Worm (Caenorhabditis elegans): ENCODE data around the gene ppm-1.D.

Gene ppm-1.D

ce11 chrIII:2294736-2295135 is 36.6 kb upstream of the ppm-1.D start (continued):
- no peak for TF ChIP-seq lir-3 (tag; optimal IDR thresholded peaks at IDR 0.05)
- no peak for TF ChIP-seq aha-1 (tag)
- no peak for TF ChIP-seq ceh-44 (GFP tag; IDR thresholded peaks at IDR 0.05)
- peak; percentile 35 for TF ChIP-seq pqm-1 (tag; optimal IDR thresholded peaks at IDR 0.05)
- no peak for TF ChIP-seq F10B5.3 (tag; optimal IDR thresholded peaks at IDR 0.05)
- TF ChIP-seq ceh-32 (tag; optimal IDR thresholded peaks at IDR 0.05; ENCODE audit: poor library complexity): no peak
- TF ChIP-seq daf-19 (GFP tag; conservative IDR thresholded peaks at IDR 0.05): no peak
- no peak for TF ChIP-seq nhr-6 (tag; optimal IDR thresholded peaks at IDR 0.05)
- peak; percentile 41 for TF ChIP-seq duxl-1 (tag; optimal IDR thresholded peaks at IDR 0.05; ENCODE audit: poor library complexity)
- no peak for TF ChIP-seq ZK546.5 (tag; optimal IDR thresholded peaks at IDR 0.05)
- no peak for TF ChIP-seq jun-1 (tag; optimal IDR thresholded peaks at IDR 0.05)
- TF ChIP-seq madf-9 (GFP tag; conservative IDR thresholded peaks at IDR 0.05): no peak
- TF ChIP-seq nhr-11 (tag; optimal IDR thresholded peaks at IDR 0.05): no peak
- TF ChIP-seq zip-11 (GFP tag; IDR thresholded peaks at IDR 0.05): no peak
- no peak for TF ChIP-seq lin-13 (GFP tag; optimal IDR thresholded peaks at IDR 0.05)
- no peak for TF ChIP-seq ztf-11 (tag; optimal IDR thresholded peaks at IDR 0.05)
- TF ChIP-seq F26F4.8 (GFP tag; conservative IDR thresholded peaks at IDR 0.05): no peak
- no peak for TF ChIP-seq Y48G9A.11 (GFP tag; IDR thresholded peaks at IDR 0.05)
- TF ChIP-seq gei-8 (GFP tag; optimal IDR thresholded peaks at IDR 0.05): no peak
- no peak for TF ChIP-seq ceh-62 (tag; optimal IDR thresholded peaks at IDR 0.05)
- peak; percentile 71 for TF ChIP-seq nhr-28 (tag; optimal IDR thresholded peaks at IDR 0.05)
- TF ChIP-seq hlh-11 (tag; optimal IDR thresholded peaks at IDR 0.05): peak; percentile 30

ce11 chrIII:2304149-2304548 is 27.2 kb upstream of the ppm-1.D start:
- TF ChIP-seq lin-1 (GFP tag; IDR thresholded peaks at IDR 0.05) (no peak), lin-38 (GFP tag; IDR thresholded peaks at IDR 0.05) (peak; percentile 47)

- TF ChIP-seq dmd-6 (GFP tag; IDR thresholded peaks at IDR 0.05): 0 out of 2 replicates have a peak, but pooled peaks have one; percentile 11
- TF ChIP-seq rbr-2 (tag; optimal IDR thresholded peaks at IDR 0.05): peak; percentile 4
- TF ChIP-seq fos-1 (tag; optimal IDR thresholded peaks at IDR 0.05): no peak
- TF ChIP-seq nhr-10 (tag; optimal IDR thresholded peaks at IDR 0.05): no peak
- TF ChIP-seq hlh-11 (tag; optimal IDR thresholded peaks at IDR 0.05): peak; percentile 54
- TF ChIP-seq gei-8 (GFP tag; optimal IDR thresholded peaks at IDR 0.05): no peak
- TF ChIP-seq dpl-1 (GFP tag; optimal IDR thresholded peaks at IDR 0.05): peak; percentile 29
- no peak for TF ChIP-seq ceh-82 (tag; optimal IDR thresholded peaks at IDR 0.05)
- no peak for TF ChIP-seq R02D3.7 (tag; optimal IDR thresholded peaks at IDR 0.05)
- TF ChIP-seq sdz-12 (GFP tag; optimal IDR thresholded peaks at IDR 0.05): no peak
- TF ChIP-seq daf-16 (GFP tag; optimal IDR thresholded peaks at IDR 0.05): no peak
- TF ChIP-seq daf-16 (tag; optimal IDR thresholded peaks at IDR 0.05): no peak
- peak; percentile 20 for TF ChIP-seq mxl-3 (GFP tag; optimal IDR thresholded peaks at IDR 0.05)
- peak; percentile 35 for TF ChIP-seq mep-1 (tag; optimal IDR thresholded peaks at IDR 0.05)
- peak; percentile 14; the same call in 1 of the 2 replicates for TF ChIP-seq hmg-1.1 (GFP tag; IDR thresholded peaks at IDR 0.05)
- TF ChIP-seq duxl-1 (tag; optimal IDR thresholded peaks at IDR 0.05; ENCODE audit: poor library complexity): peak; percentile 55
- TF ChIP-seq unc-62 (GFP tag; optimal IDR thresholded peaks at IDR 0.05 in 1 of 2): peak in 1 of 2 experiments; percentile 52
- no peak for TF ChIP-seq unc-62 (tag; optimal IDR thresholded peaks at IDR 0.05)
- TF ChIP-seq ZK546.5 (tag; optimal IDR thresholded peaks at IDR 0.05): no peak
- no peak for TF ChIP-seq madf-9 (GFP tag; conservative IDR thresholded peaks at IDR 0.05)
- 0 out of 2 replicates have a peak, but pooled peaks have one; percentile 25 for TF ChIP-seq set-16 (GFP tag; IDR thresholded peaks at IDR 0.05)
- no peak for TF ChIP-seq ceh-44 (GFP tag; IDR thresholded peaks at IDR 0.05)
- TF ChIP-seq mes-2 (tag; optimal IDR thresholded peaks at IDR 0.05; ENCODE audit: poor library complexity, severe bottlenecking): peak; percentile 34
- peak; percentile 21; the same call in 1 of the 2 replicates for TF ChIP-seq lin-38 (GFP tag; IDR thresholded peaks at IDR 0.05)
- TF ChIP-seq lsy-2 (tag; optimal IDR thresholded peaks at IDR 0.05): peak in 1 of 2 experiments; percentile 25
- no peak for TF ChIP-seq skn-1 (tag; optimal IDR thresholded peaks at IDR 0.05)
Measured at ce11 chrIII:2304867-2305266, 26.5 kb upstream of the ppm-1.D start, which contains the start of gene Y54F10BM.9. Gene Y54F10BM.9, minus strand, starts transcription at chrIII:2304927.
